Fruit fly (Drosophila melanogaster): ENCODE data around the gene Las.

DNA sequence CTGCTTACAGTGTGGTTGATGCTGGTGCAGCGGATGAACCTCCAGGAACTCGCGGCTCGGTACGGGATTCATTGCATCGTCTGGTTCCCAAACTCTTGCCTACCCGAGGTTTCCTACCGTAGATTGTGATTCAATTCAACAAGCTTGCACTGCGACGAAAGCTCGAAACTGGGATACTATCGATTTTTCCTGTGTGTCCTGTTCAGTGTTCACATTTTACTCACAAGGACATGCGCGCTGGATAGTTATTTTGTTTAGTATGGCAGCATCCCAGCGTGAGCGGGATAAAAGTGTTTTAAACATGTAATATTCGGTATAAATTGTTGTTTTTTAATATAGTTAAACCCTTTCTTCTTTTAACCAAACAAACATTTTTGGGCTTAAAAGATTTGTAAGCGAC, 6.3 kb downstream of the Las start, which contains the start of gene CG5282:
- no peak for TF ChIP-seq psq (optimal IDR thresholded peaks at IDR 0.05)
- TF ChIP-seq ttk (optimal IDR thresholded peaks at IDR 0.05): no peak
- TF ChIP-seq h (optimal IDR thresholded peaks at IDR 0.05): no peak
- no peak for TF ChIP-seq insv (optimal IDR thresholded peaks at IDR 0.05)
- no peak for TF ChIP-seq Sin3A (optimal IDR thresholded peaks at IDR 0.05)
- no peak for TF ChIP-seq Myc (optimal IDR thresholded peaks at IDR 0.05)

Data from Kc167 (cell line).